Worm (Caenorhabditis elegans): ENCODE measurements around the gene sftd-3.

DNA sequence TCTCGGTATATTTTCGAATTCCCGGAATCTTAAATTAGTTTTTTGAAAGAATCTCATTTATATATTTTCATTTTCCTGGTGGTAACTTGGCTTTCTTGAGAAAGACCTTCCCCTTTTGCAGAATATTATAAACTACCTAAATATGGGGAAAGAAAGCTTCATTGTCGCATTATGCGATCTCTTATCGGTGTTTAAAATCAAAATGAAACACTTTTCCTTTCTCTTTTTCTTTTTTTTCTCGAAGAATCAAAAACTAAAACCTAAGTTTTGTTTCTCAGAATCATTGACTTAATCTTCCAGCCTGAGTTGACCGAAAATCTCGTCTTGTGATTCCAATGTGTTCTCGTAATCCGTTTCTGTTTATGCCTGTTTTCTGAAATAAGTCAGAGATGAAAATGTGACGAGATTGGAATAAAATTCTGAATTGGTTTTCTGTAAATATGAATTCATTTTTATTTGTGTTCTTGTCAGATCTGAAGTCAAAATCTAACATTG is 51.4 kb downstream of the sftd-3 start:
- TF ChIP-seq klf-2 (GFP tag; conservative IDR thresholded peaks at IDR 0.05) (no peak), ztf-29 (GFP tag; IDR thresholded peaks at IDR 0.05) (no peak), flt-1 (GFP tag; IDR thresholded peaks at IDR 0.05) (no peak), ztf-23 (GFP tag; IDR thresholded peaks at IDR 0.05) (no peak), cog-1 (tag; optimal IDR thresholded peaks at IDR 0.05) (no peak)

Measured in whole organism, midembryonic.